Worm (Caenorhabditis elegans) whole organism, L1 larva: Measurements from ENCODE around the gene dsl-5.

Experiments used
- C04F5.9 ChIP-seq: sonication (generic microtip); optimal IDR thresholded peaks from 2 replicates; lab custom pipeline; 2016; ENCODE audit warnings: missing genetic modification characterization, missing compliant biosample characterization
- C16A3.4 ChIP-seq: fragments of 150-350 bp; optimal IDR thresholded peaks from 2 replicates; lab custom pipeline; 2014; ENCODE audit warnings: missing biosample characterization, missing genetic modification characterization
- Y116A8C.19 ChIP-seq: sonication (generic microtip); optimal IDR thresholded peaks from 2 replicates; lab custom pipeline; 2016; ENCODE audit warnings: missing compliant biosample characterization, missing genetic modification characterization, borderline replicate concordance
- alr-1 ChIP-seq: fragments of 200-800 bp; sonication (Bioruptor generic); optimal IDR thresholded peaks from 2 replicates; lab custom pipeline; 2018; ENCODE audit warnings: borderline replicate concordance, mild to moderate bottlenecking, missing genetic modification characterization, missing compliant biosample characterization
- aly-2 ChIP-seq: fragments of 150-350 bp; optimal IDR thresholded peaks from 2 replicates; lab custom pipeline; 2014; ENCODE audit warnings: missing biosample characterization, missing genetic modification characterization
- blmp-1 ChIP-seq: fragments of 150-350 bp; optimal IDR thresholded peaks from 2 replicates; lab custom pipeline; 2014; ENCODE audit warnings: missing biosample characterization, missing genetic modification characterization
- ceh-8 ChIP-seq: fragments of 200-800 bp; sonication (Bioruptor generic); optimal IDR thresholded peaks from 2 replicates; lab custom pipeline; 2018; ENCODE audit warnings: mild to moderate bottlenecking, missing genetic modification characterization, moderate library complexity, missing compliant biosample characterization
- ceh-90 ChIP-seq: sonication (generic microtip); optimal IDR thresholded peaks from 2 replicates; lab custom pipeline; 2016; ENCODE audit warnings: missing genetic modification characterization, missing compliant biosample characterization
- ces-1 ChIP-seq: fragments of 150-350 bp; optimal IDR thresholded peaks from 2 replicates; lab custom pipeline; 2014; ENCODE audit warnings: missing biosample characterization, missing genetic modification reagents, missing genetic modification characterization
- efl-3 ChIP-seq: fragments of 200-800 bp; sonication (Bioruptor generic); optimal IDR thresholded peaks from 2 replicates; lab custom pipeline; 2018; ENCODE audit warnings: mild to moderate bottlenecking, missing genetic modification characterization, missing compliant biosample characterization
- elt-3 ChIP-seq, 6 experiments: fragments of 150-350 bp in 1 of 6; sonication (generic microtip); optimal IDR thresholded peaks; 2 replicates each; lab custom pipeline; 2017 to 2018; ENCODE audit warnings: missing biosample characterization in 6 of 6, missing genetic modification characterization in 6 of 6, inconsistent platforms in 1 of 6
- fkh-10 ChIP-seq: sonication (generic microtip); optimal IDR thresholded peaks from 2 replicates; lab custom pipeline; 2017; ENCODE audit warnings: missing biosample characterization, missing genetic modification reagents, missing genetic modification characterization
- fkh-4 ChIP-seq: sonication (generic microtip); optimal IDR thresholded peaks from 2 replicates; lab custom pipeline; 2016; ENCODE audit warnings: missing compliant biosample characterization, missing genetic modification characterization, borderline replicate concordance
- fos-1 ChIP-seq: fragments of 150-350 bp; optimal IDR thresholded peaks from 2 replicates; lab custom pipeline; 2014; ENCODE audit warnings: missing biosample characterization, missing genetic modification characterization
- hlh-4 ChIP-seq: sonication (generic microtip); optimal IDR thresholded peaks from 2 replicates; lab custom pipeline; 2016; ENCODE audit warnings: mild to moderate bottlenecking, missing genetic modification characterization, missing compliant biosample characterization
- isw-1 ChIP-seq: fragments of 200-800 bp; sonication (Bioruptor generic); IDR thresholded peaks from 2 replicates; pipeline ENCODE4 v1.3.6; 2022; ENCODE audit warnings: missing genetic modification characterization, missing compliant biosample characterization
- jun-1 ChIP-seq: fragments of 150-350 bp; optimal IDR thresholded peaks from 2 replicates; lab custom pipeline; 2014; ENCODE audit warnings: missing biosample characterization, missing genetic modification reagents, missing genetic modification characterization
- lin-14 ChIP-seq: fragments of 200-800 bp; sonication (Bioruptor generic); optimal IDR thresholded peaks from 2 replicates; lab custom pipeline; 2018; ENCODE audit warnings: mild to moderate bottlenecking, missing genetic modification characterization, moderate library complexity, missing compliant biosample characterization
- lir-3 ChIP-seq: sonication (generic microtip); optimal IDR thresholded peaks from 2 replicates; lab custom pipeline; 2016; ENCODE audit warnings: mild to moderate bottlenecking, missing genetic modification characterization, moderate library complexity, missing compliant biosample characterization; ENCODE audit not compliant: poor library complexity
- mdl-1 ChIP-seq, 2 experiments: fragments of 150-350 bp; optimal IDR thresholded peaks; 2 replicates each; lab custom pipeline; 2014 to 2017; ENCODE audit warnings: missing biosample characterization in 2 of 2, missing genetic modification characterization in 2 of 2, inconsistent platforms in 1 of 2
- mep-1 ChIP-seq: fragments of 150-350 bp; optimal IDR thresholded peaks from 2 replicates; lab custom pipeline; 2014; ENCODE audit warnings: missing biosample characterization, missing genetic modification characterization
- nhr-20 ChIP-seq: sonication (generic microtip); optimal IDR thresholded peaks from 2 replicates; lab custom pipeline; 2016; ENCODE audit warnings: mild to moderate bottlenecking, missing genetic modification characterization, missing compliant biosample characterization
- nhr-28 ChIP-seq: fragments of 150-350 bp; optimal IDR thresholded peaks from 2 replicates; lab custom pipeline; 2014; ENCODE audit warnings: missing biosample characterization, missing genetic modification characterization
- nhr-47 ChIP-seq: sonication (generic microtip); optimal IDR thresholded peaks from 2 replicates; lab custom pipeline; 2016; ENCODE audit warnings: mild to moderate bottlenecking, missing genetic modification characterization, moderate library complexity, missing compliant biosample characterization
- nhr-77 ChIP-seq: fragments of 150-350 bp; optimal IDR thresholded peaks from 2 replicates; lab custom pipeline; 2014; ENCODE audit warnings: missing biosample characterization, missing genetic modification characterization
- nhr-84 ChIP-seq: sonication (generic microtip); optimal IDR thresholded peaks from 2 replicates; lab custom pipeline; 2017; ENCODE audit warnings: missing biosample characterization, missing genetic modification characterization
- nhr-85 ChIP-seq: sonication (generic microtip); peaks from one replicate; lab custom pipeline; 2016; ENCODE audit warnings: missing genetic modification characterization, inconsistent platforms, missing compliant biosample characterization
- pax-3 ChIP-seq: fragments of 200-800 bp; sonication (Bioruptor generic); optimal IDR thresholded peaks from 2 replicates; lab custom pipeline; 2018; ENCODE audit warnings: mild to moderate bottlenecking, missing genetic modification characterization, moderate library complexity, missing compliant biosample characterization
- pqm-1 ChIP-seq: sonication (generic microtip); optimal IDR thresholded peaks from 3 replicates; lab custom pipeline; 2017; ENCODE audit warnings: missing biosample characterization, missing genetic modification characterization
- sox-4 ChIP-seq: sonication (generic microtip); optimal IDR thresholded peaks from 2 replicates; lab custom pipeline; 2016; ENCODE audit warnings: missing genetic modification characterization, missing compliant biosample characterization
- swsn-7 ChIP-seq: sonication (generic microtip); optimal IDR thresholded peaks from 2 replicates; lab custom pipeline; 2016; ENCODE audit warnings: missing genetic modification characterization, missing compliant biosample characterization
- unc-62 ChIP-seq: fragments of 150-350 bp; optimal IDR thresholded peaks from 2 replicates; lab custom pipeline; 2014; ENCODE audit warnings: missing biosample characterization, missing genetic modification reagents, missing genetic modification characterization
- unc-86 ChIP-seq: sonication (generic microtip); optimal IDR thresholded peaks from 2 replicates; lab custom pipeline; 2016; ENCODE audit warnings: missing genetic modification characterization, missing compliant biosample characterization
- xbp-1 ChIP-seq: sonication (generic microtip); optimal IDR thresholded peaks from 2 replicates; lab custom pipeline; 2016; ENCODE audit warnings: missing genetic modification characterization, missing compliant biosample characterization

Gene dsl-5

ce11 chrIV:11620909-11621308 is at the start of gene dsl-5:
dsl-5 (minus strand) TSS chrIV:11621009.
- TF ChIP-seq mep-1 (tag; lab: Kevin White, UChicago) (no peak), nhr-85 (tag; lab: Kevin White, UChicago) (peak; percentile 61)
- TF ChIP-seq, all 84 proteins: peak for 1

DNA sequence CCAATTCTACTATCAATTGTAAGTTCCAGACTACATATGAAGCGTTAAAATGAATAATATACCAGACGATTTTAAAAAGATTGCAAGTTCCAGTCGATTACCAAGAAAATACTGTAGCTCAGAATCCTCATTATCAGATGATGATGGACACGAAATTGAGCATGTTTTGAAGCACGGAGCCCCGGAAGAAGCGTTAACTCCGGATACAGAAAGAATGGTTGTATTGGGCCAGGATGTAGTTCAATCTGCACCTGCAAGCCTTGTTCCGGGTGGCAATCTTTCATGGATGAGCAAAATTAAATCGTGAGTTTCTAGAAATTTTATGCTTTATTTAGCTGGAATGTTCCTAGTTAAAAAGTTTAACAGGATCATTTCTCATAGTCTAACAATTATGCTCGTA is 47.2 kb upstream of the dsl-5 start, which contains the start of gene atg-4.2:
Gene atg-4.2 (plus strand): TSS at position 24 of the 400 bp plus-strand sequence.
- no peak for TF ChIP-seq sox-4 (tag; lab: Kevin White, UChicago)
- no peak for TF ChIP-seq pax-3 (tag; lab: Kevin White, UChicago)
- TF ChIP-seq lir-3, result no peak
- TF ChIP-seq ces-1 (GFP tag; lab: Kevin White, UChicago), result no peak
- no peak for TF ChIP-seq elt-3 (tag; optimal IDR thresholded peaks at IDR 0.05; lab: Kevin White, UChicago)
- no peak for TF ChIP-seq nhr-77
- no peak for TF ChIP-seq fkh-10 (GFP tag; lab: Kevin White, UChicago)
- TF ChIP-seq alr-1, result no peak
- TF ChIP-seq fkh-4 (tag; lab: Kevin White, UChicago), result no peak
- no peak for TF ChIP-seq C16A3.4 (tag; lab: Kevin White, UChicago)
- TF ChIP-seq nhr-47 (tag; lab: Kevin White, UChicago), result no peak
- no peak for TF ChIP-seq xbp-1 (tag; lab: Kevin White, UChicago)
- no peak for TF ChIP-seq efl-3 (GFP tag; lab: Kevin White, UChicago)
- no peak for TF ChIP-seq ceh-90 (tag; lab: Kevin White, UChicago)
- no peak for TF ChIP-seq nhr-84 (tag; lab: Kevin White, UChicago)
- TF ChIP-seq hlh-4 (tag; lab: Kevin White, UChicago), result no peak
- no peak for TF ChIP-seq blmp-1 (tag; lab: Kevin White, UChicago)
- TF ChIP-seq mdl-1 (tag; optimal IDR thresholded peaks at IDR 0.05; lab: Kevin White, UChicago), result no peak

ce11 chrIV:11665010-11665409 is 44.2 kb upstream of the dsl-5 start, which contains the start of gene ZK809.9:
ZK809.9 (plus strand) TSS chrIV:11665310.
- no peak for TF ChIP-seq xbp-1 (tag; lab: Kevin White, UChicago)
- TF ChIP-seq fos-1 (tag; lab: Kevin White, UChicago), result no peak

ce11 chrIV:11659794-11660312 is 39.0 kb upstream of the dsl-5 start, which contains the start of gene ZK792.1:
ZK792.1 (plus strand) TSS chrIV:11659844.
- TF ChIP-seq pqm-1 (tag; lab: Kevin White, UChicago) (no peak), lin-14 (GFP tag; lab: Kevin White, UChicago) (no peak), unc-86 (tag; lab: Kevin White, UChicago) (no peak), hlh-4 (tag; lab: Kevin White, UChicago) (no peak), C16A3.4 (tag; lab: Kevin White, UChicago) (no peak), lir-3 (no peak), fkh-10 (GFP tag; lab: Kevin White, UChicago) (no peak), C04F5.9 (tag; lab: Kevin White, UChicago) (no peak), nhr-20 (tag; lab: Kevin White, UChicago) (no peak), aly-2 (tag; lab: Kevin White, UChicago) (no peak), Y116A8C.19 (tag; lab: Kevin White, UChicago) (no peak), ceh-8 (GFP tag; lab: Kevin White, UChicago) (no peak), alr-1 (no peak), jun-1 (tag; lab: Kevin White, UChicago) (no peak), isw-1 (GFP tag; lab: Robert Waterston, UW) (no peak), swsn-7 (tag; lab: Kevin White, UChicago) (no peak), nhr-28 (tag; lab: Kevin White, UChicago) (no peak), unc-62 (GFP tag; lab: Kevin White, UChicago) (no peak)
